Worm (Caenorhabditis elegans): ENCODE results near the gene F53C3.11.
A peak's percentile ranks its signal among the peaks of the same experiment; 100 is the strongest.

Gene F53C3.11

DNA sequence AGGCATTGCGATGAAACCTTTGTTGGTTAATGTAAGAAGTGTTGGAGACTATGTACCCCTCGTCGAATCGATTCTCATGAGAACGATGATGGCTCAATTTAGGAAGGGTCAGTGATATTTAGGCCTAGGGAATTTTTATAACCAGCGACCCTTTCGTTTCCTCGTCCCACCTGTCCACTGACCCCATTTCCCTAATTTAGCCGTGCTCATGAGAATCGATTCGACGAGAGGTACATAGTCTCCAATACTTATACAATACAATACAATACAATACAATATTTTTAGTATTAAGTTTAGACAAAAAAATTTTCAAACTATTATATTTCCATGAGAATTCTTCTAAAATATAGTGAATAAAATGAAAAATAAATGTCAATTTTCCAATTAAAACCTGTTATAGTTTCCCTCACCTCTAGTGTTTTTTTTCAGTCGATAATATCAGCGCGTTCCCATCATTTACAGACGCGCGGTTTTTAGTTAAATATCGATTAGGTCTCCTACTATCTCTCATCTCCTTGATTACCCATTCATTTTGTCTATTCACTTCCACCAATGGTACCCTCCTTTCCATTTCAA is at the start of gene F53C3.11, which contains the start of gene fbxb-103:
Gene F53C3.11, minus strand, starts transcription at position 101 of the 576 bp plus-strand sequence.
Gene fbxb-103, plus strand, starts transcription at position 526 of the 576 bp plus-strand sequence.
- TF ChIP-seq tlp-1 (tag; optimal IDR thresholded peaks at IDR 0.05) (no peak), efl-1 (optimal IDR thresholded peaks at IDR 0.05) (no peak), efl-1 (GFP tag; optimal IDR thresholded peaks at IDR 0.05 in 1 of 2) (no peak), lsy-2 (tag; optimal IDR thresholded peaks at IDR 0.05) (no peak), zip-4 (GFP tag; optimal IDR thresholded peaks at IDR 0.05) (no peak), ceh-63 (GFP tag; optimal IDR thresholded peaks at IDR 0.05) (no peak), sup-37 (GFP tag; optimal IDR thresholded peaks at IDR 0.05) (no peak), C34B4.2 (tag; optimal IDR thresholded peaks at IDR 0.05) (no peak), ets-5 (GFP tag; IDR thresholded peaks at IDR 0.05) (no peak), pax-3 (tag; optimal IDR thresholded peaks at IDR 0.05) (no peak), ceh-88 (GFP tag; IDR thresholded peaks at IDR 0.05) (no peak), unc-62 (GFP tag; optimal IDR thresholded peaks at IDR 0.05) (no peak), fkh-4 (tag; optimal IDR thresholded peaks at IDR 0.05; ENCODE audit: borderline replicate concordance) (no peak), lin-35 (GFP tag; optimal IDR thresholded peaks at IDR 0.05) (no peak), grh-1 (GFP tag; IDR thresholded peaks at IDR 0.05) (no peak), efl-3 (GFP tag; optimal IDR thresholded peaks at IDR 0.05) (no peak), ceh-82 (tag; optimal IDR thresholded peaks at IDR 0.05) (no peak), isw-1 (GFP tag; IDR thresholded peaks at IDR 0.05) (no peak), alr-1 (tag; optimal IDR thresholded peaks at IDR 0.05; ENCODE audit: borderline replicate concordance) (no peak), ztf-4 (tag; optimal IDR thresholded peaks at IDR 0.05) (no peak)

- TF ChIP-seq unc-62 (GFP tag; optimal IDR thresholded peaks at IDR 0.05) (no peak), fkh-8 (tag; optimal IDR thresholded peaks at IDR 0.05) (peak; percentile 15), dsc-1 (tag; optimal IDR thresholded peaks at IDR 0.05) (peak; percentile 49)
Measured at ce11 chrII:3955938-3956337, 49.4 kb upstream of the F53C3.11 start.

ce11 chrII:3954838-3955237 is 48.3 kb upstream of the F53C3.11 start:
- TF ChIP-seq vab-15 (tag; optimal IDR thresholded peaks at IDR 0.05) (no peak), elt-2 (tag; optimal IDR thresholded peaks at IDR 0.05) (peak; percentile 27), ceh-82 (tag; optimal IDR thresholded peaks at IDR 0.05) (no peak), unc-98 (GFP tag; IDR thresholded peaks at IDR 0.05) (no peak), fkh-8 (tag; optimal IDR thresholded peaks at IDR 0.05) (peak; percentile 9), ztf-11 (tag; optimal IDR thresholded peaks at IDR 0.05) (no peak), nhr-76 (tag; optimal IDR thresholded peaks at IDR 0.05) (no peak), C16A3.4 (tag; optimal IDR thresholded peaks at IDR 0.05) (no peak), efl-1 (optimal IDR thresholded peaks at IDR 0.05) (no peak), efl-1 (GFP tag; optimal IDR thresholded peaks at IDR 0.05 in 1 of 2) (peak in 1 of 2 experiments; percentile 68), blmp-1 (tag; optimal IDR thresholded peaks at IDR 0.05) (peak; percentile 4), fkh-10 (GFP tag; optimal IDR thresholded peaks at IDR 0.05) (no peak), nhr-71 (tag; optimal IDR thresholded peaks at IDR 0.05) (no peak), unc-30 (tag; optimal IDR thresholded peaks at IDR 0.05) (no peak), lin-14 (GFP tag; optimal IDR thresholded peaks at IDR 0.05) (peak; percentile 44), rnt-1 (tag; optimal IDR thresholded peaks at IDR 0.05) (no peak), nhr-11 (tag; optimal IDR thresholded peaks at IDR 0.05) (no peak), lsy-2 (tag; optimal IDR thresholded peaks at IDR 0.05) (no peak), egl-27 (tag; optimal IDR thresholded peaks at IDR 0.05) (no peak), C04F5.9 (tag; optimal IDR thresholded peaks at IDR 0.05) (no peak)

DNA sequence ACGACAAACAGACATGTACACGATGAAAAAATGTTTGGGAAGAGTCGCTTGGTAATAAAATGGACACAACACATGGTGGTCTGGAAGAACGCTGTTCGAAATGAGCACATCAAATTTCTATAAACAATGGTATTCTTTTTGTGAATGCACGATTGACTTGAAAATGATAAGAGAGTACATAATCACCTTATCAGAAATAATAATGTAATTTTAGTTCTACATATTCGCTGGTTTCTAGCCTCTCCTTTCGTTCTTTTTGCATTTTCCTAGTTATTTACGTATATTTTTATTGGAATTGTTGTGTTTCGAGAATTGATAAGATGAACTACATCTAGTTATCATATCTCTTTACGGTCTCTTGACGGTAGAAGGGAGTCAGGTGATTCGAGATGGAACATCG is 47.5 kb upstream of the F53C3.11 start:
- TF ChIP-seq nhr-71 (tag; optimal IDR thresholded peaks at IDR 0.05) (no peak), blmp-1 (tag; optimal IDR thresholded peaks at IDR 0.05) (no peak), lin-13 (GFP tag; optimal IDR thresholded peaks at IDR 0.05) (no peak), lin-14 (GFP tag; optimal IDR thresholded peaks at IDR 0.05) (peak; percentile 19), nhr-76 (tag; optimal IDR thresholded peaks at IDR 0.05) (no peak), lin-15B (tag; optimal IDR thresholded peaks at IDR 0.05) (no peak), pax-3 (tag; optimal IDR thresholded peaks at IDR 0.05) (no peak), irx-1 (tag; optimal IDR thresholded peaks at IDR 0.05) (no peak), nhr-11 (tag; optimal IDR thresholded peaks at IDR 0.05) (no peak), F16B12.6 (tag; optimal IDR thresholded peaks at IDR 0.05) (no peak), unc-62 (GFP tag; optimal IDR thresholded peaks at IDR 0.05) (no peak), elt-2 (tag; optimal IDR thresholded peaks at IDR 0.05) (peak; percentile 84), efl-1 (optimal IDR thresholded peaks at IDR 0.05) (no peak), efl-1 (GFP tag; optimal IDR thresholded peaks at IDR 0.05 in 1 of 2) (peak in 1 of 2 experiments; percentile 66), lir-3 (tag; optimal IDR thresholded peaks at IDR 0.05; ENCODE audit: poor library complexity) (no peak), tbx-2 (tag; optimal IDR thresholded peaks at IDR 0.05) (no peak), fkh-8 (tag; optimal IDR thresholded peaks at IDR 0.05) (no peak), elt-3 (tag; optimal IDR thresholded peaks at IDR 0.05) (peak in 1 of 6 experiments; percentile 7), ces-1 (GFP tag; optimal IDR thresholded peaks at IDR 0.05) (no peak), snu-23 (GFP tag; optimal IDR thresholded peaks at IDR 0.05) (no peak)

Data from whole organism, L1 larva.